Worm (Caenorhabditis elegans): ENCODE data around the gene Y43F8C.11.

Gene Y43F8C.11

ce11 chrV:19669959-19670358, at the start of gene Y43F8C.11:
TSS of gene Y43F8C.11 (plus strand) at chrV:19670259.
- TF ChIP-seq ama-1 (optimal IDR thresholded peaks at IDR 0.05): no peak
- no peak for TF ChIP-seq ztf-4 (tag; optimal IDR thresholded peaks at IDR 0.05)
- no peak for TF ChIP-seq alr-1 (tag; optimal IDR thresholded peaks at IDR 0.05)
- TF ChIP-seq mab-5 (tag; optimal IDR thresholded peaks at IDR 0.05): no peak
- TF ChIP-seq ZK546.5 (tag; optimal IDR thresholded peaks at IDR 0.05): no peak
- no peak for TF ChIP-seq ztf-11 (tag; optimal IDR thresholded peaks at IDR 0.05)
- TF ChIP-seq nhr-12 (tag; optimal IDR thresholded peaks at IDR 0.05): no peak
- no peak for TF ChIP-seq unc-55 (GFP tag; optimal IDR thresholded peaks at IDR 0.05)
- TF ChIP-seq snpc-4 (tag; optimal IDR thresholded peaks at IDR 0.05): no peak
- TF ChIP-seq mdl-1 (tag; optimal IDR thresholded peaks at IDR 0.05): no peak
- TF ChIP-seq nhr-25 (tag; optimal IDR thresholded peaks at IDR 0.05): no peak
- TF ChIP-seq ceh-16 (tag; optimal IDR thresholded peaks at IDR 0.05): no peak
- no peak for TF ChIP-seq dmd-4 (tag; optimal IDR thresholded peaks at IDR 0.05)
- TF ChIP-seq nhr-129 (tag; optimal IDR thresholded peaks at IDR 0.05): no peak
- no peak for TF ChIP-seq Y55F3AM.14 (GFP tag; optimal IDR thresholded peaks at IDR 0.05)
- TF ChIP-seq lin-13 (GFP tag; optimal IDR thresholded peaks at IDR 0.05): no peak
- no peak for TF ChIP-seq nhr-6 (tag; optimal IDR thresholded peaks at IDR 0.05)
- TF ChIP-seq blmp-1 (tag; optimal IDR thresholded peaks at IDR 0.05; ENCODE audit: insufficient read depth): no peak

- TF ChIP-seq mab-5 (tag; optimal IDR thresholded peaks at IDR 0.05) (peak; percentile 22), sem-4 (tag; optimal IDR thresholded peaks at IDR 0.05) (peak; percentile 10), snpc-4 (tag; optimal IDR thresholded peaks at IDR 0.05) (peak; percentile 37), unc-62 (GFP tag; optimal IDR thresholded peaks at IDR 0.05) (no peak), lin-39 (tag; optimal IDR thresholded peaks at IDR 0.05) (no peak), ceh-82 (tag; optimal IDR thresholded peaks at IDR 0.05) (no peak), sma-3 (GFP tag; optimal IDR thresholded peaks at IDR 0.05) (no peak), lin-13 (GFP tag; optimal IDR thresholded peaks at IDR 0.05) (peak; percentile 76), dmd-4 (tag; optimal IDR thresholded peaks at IDR 0.05) (no peak), lin-11 (tag; optimal IDR thresholded peaks at IDR 0.05) (peak; percentile 82), skn-1 (tag; optimal IDR thresholded peaks at IDR 0.05) (no peak), lsy-2 (tag; optimal IDR thresholded peaks at IDR 0.05) (peak in 1 of 2 experiments; percentile 59), Y55F3AM.14 (GFP tag; optimal IDR thresholded peaks at IDR 0.05) (no peak), nhr-10 (tag; optimal IDR thresholded peaks at IDR 0.05) (no peak), elt-1 (tag; optimal IDR thresholded peaks at IDR 0.05) (no peak), mbf-1 (tag; optimal IDR thresholded peaks at IDR 0.05) (no peak), nhr-11 (tag; optimal IDR thresholded peaks at IDR 0.05) (no peak), ceh-16 (tag; optimal IDR thresholded peaks at IDR 0.05) (peak; percentile 28), elt-3 (tag; optimal IDR thresholded peaks at IDR 0.05) (no peak), C34F6.9 (tag; optimal IDR thresholded peaks at IDR 0.05) (peak; percentile 73), ZK546.5 (tag; optimal IDR thresholded peaks at IDR 0.05) (no peak), zag-1 (tag; optimal IDR thresholded peaks at IDR 0.05) (peak; percentile 63), peb-1 (tag; optimal IDR thresholded peaks at IDR 0.05) (no peak), alr-1 (tag; optimal IDR thresholded peaks at IDR 0.05) (no peak), unc-39 (tag; optimal IDR thresholded peaks at IDR 0.05) (no peak), mdl-1 (tag; optimal IDR thresholded peaks at IDR 0.05) (peak; percentile 34 to 47), nhr-6 (tag; optimal IDR thresholded peaks at IDR 0.05) (no peak), ama-1 (optimal IDR thresholded peaks at IDR 0.05) (no peak), nhr-77 (tag; optimal IDR thresholded peaks at IDR 0.05) (no peak), nhr-23 (tag; optimal IDR thresholded peaks at IDR 0.05) (no peak), F13H6.1 (tag; optimal IDR thresholded peaks at IDR 0.05) (peak; percentile 46), unc-55 (GFP tag; optimal IDR thresholded peaks at IDR 0.05) (peak; percentile 77), R02D3.7 (tag; optimal IDR thresholded peaks at IDR 0.05) (no peak), fos-1 (tag; optimal IDR thresholded peaks at IDR 0.05) (peak; percentile 43), crh-2 (tag; optimal IDR thresholded peaks at IDR 0.05) (peak; percentile 43), nhr-129 (tag; optimal IDR thresholded peaks at IDR 0.05) (peak; percentile 89), aly-2 (tag; optimal IDR thresholded peaks at IDR 0.05) (no peak), blmp-1 (tag; optimal IDR thresholded peaks at IDR 0.05; ENCODE audit: insufficient read depth) (no peak), nhr-25 (tag; optimal IDR thresholded peaks at IDR 0.05) (peak; percentile 73), sma-9 (GFP tag; optimal IDR thresholded peaks at IDR 0.05) (peak; percentile 15), sma-9 (tag; optimal IDR thresholded peaks at IDR 0.05) (no peak), ztf-11 (tag; optimal IDR thresholded peaks at IDR 0.05) (no peak), gmeb-1 (tag; optimal IDR thresholded peaks at IDR 0.05) (peak; percentile 25), ztf-4 (tag; optimal IDR thresholded peaks at IDR 0.05) (peak; percentile 33), nhr-237 (tag; optimal IDR thresholded peaks at IDR 0.05) (no peak), nhr-12 (tag; optimal IDR thresholded peaks at IDR 0.05) (no peak), egl-27 (tag; optimal IDR thresholded peaks at IDR 0.05) (no peak), ztf-1 (GFP tag; conservative IDR thresholded peaks at IDR 0.05) (no peak), nhr-21 (tag; optimal IDR thresholded peaks at IDR 0.05) (peak; percentile 11)
Measured at ce11 chrV:19622440-19622914, 47.6 kb upstream of the Y43F8C.11 start, which contains the start of gene Y43F8C.3. TSS of gene Y43F8C.3 (minus strand) at chrV:19622626.

Data from whole organism, L2 larva.